Worm (Caenorhabditis elegans) whole organism, L2 larva: Measurements from ENCODE around the gene mup-4.

Source experiments
- blmp-1 ChIP-seq: sonication (generic microtip); optimal IDR thresholded peaks from 2 replicates; lab custom pipeline; 2017; ENCODE audit warnings: missing genetic modification characterization, mild to moderate bottlenecking, missing compliant biosample characterization, antibody characterized with exemption, moderate library complexity; ENCODE audit not compliant: insufficient read depth
- gmeb-1 ChIP-seq: fragments of 150-350 bp; optimal IDR thresholded peaks from 2 replicates; lab custom pipeline; 2014; ENCODE audit warnings: missing biosample characterization, missing genetic modification characterization
- mdl-1 ChIP-seq, 2 experiments: fragments of 150-350 bp in 1 of 2; sonication (generic microtip) in 1 of 2; optimal IDR thresholded peaks; 2 replicates each; lab custom pipeline; 2017; ENCODE audit warnings: missing biosample characterization in 2 of 2, missing genetic modification characterization in 2 of 2
- nhr-10 ChIP-seq: sonication (generic microtip); optimal IDR thresholded peaks from 2 replicates; lab custom pipeline; 2017; ENCODE audit warnings: missing biosample characterization, missing genetic modification characterization
- nhr-237 ChIP-seq: fragments of 150-350 bp; optimal IDR thresholded peaks from 2 replicates; lab custom pipeline; 2014; ENCODE audit warnings: missing biosample characterization, missing genetic modification characterization

- no peak for TF ChIP-seq nhr-237
- TF ChIP-seq gmeb-1 (tag; lab: Kevin White, UChicago), result no peak
- no peak for TF ChIP-seq mdl-1 (tag; optimal IDR thresholded peaks at IDR 0.05; lab: Kevin White, UChicago)
- no peak for TF ChIP-seq nhr-10 (tag; lab: Kevin White, UChicago)
- TF ChIP-seq blmp-1 (tag; lab: Kevin White, UChicago), result no peak
Observed at ce11 chrIII:7462295-7462694, 26.6 kb downstream of the mup-4 start, which contains the start of gene fipr-20.
